Fruit fly (Drosophila melanogaster): Measurements from ENCODE around the gene EndoA.
A peak's percentile ranks its signal among the peaks of the same experiment; 100 is the strongest.

Gene EndoA

DNA sequence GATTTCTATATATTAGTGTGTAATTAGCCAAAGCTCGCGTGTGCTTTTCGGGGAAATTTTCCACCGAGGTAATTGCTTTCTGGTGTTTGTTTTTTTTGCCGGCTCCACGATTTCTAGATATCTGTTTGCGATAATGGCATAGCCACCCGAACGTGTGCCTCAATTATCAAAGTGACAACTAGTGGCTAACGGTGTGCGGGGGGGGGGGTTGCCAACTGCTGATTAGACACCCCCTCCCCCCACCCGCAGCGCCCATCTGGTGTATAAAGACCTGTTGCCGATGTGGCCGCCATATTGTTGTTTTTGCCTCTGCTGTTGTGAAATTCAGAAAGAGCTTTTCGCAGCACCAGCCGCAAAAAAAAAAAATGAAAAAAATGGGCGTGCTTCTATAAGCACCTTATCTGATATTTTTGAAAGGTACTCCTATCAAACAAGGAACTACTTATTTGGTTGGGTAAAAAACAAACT, 12.5 kb downstream of the EndoA start:
- no peak for TF ChIP-seq GATAd (GFP tag; optimal IDR thresholded peaks at IDR 0.05)
- peak; percentile 55 for TF ChIP-seq CrebA (GFP tag; optimal IDR thresholded peaks at IDR 0.05; ENCODE audit: borderline replicate concordance)
- TF ChIP-seq jim (GFP tag; optimal IDR thresholded peaks at IDR 0.05), result no peak
- peak; percentile 12 for TF ChIP-seq Sp1 (GFP tag; optimal IDR thresholded peaks at IDR 0.05)
- no peak for TF ChIP-seq OdsH (GFP tag; optimal IDR thresholded peaks at IDR 0.05)
- TF ChIP-seq CG9705 (GFP tag; optimal IDR thresholded peaks at IDR 0.05), result no peak
- no peak for TF ChIP-seq Myc (optimal IDR thresholded peaks at IDR 0.05)
- TF ChIP-seq Dif (GFP tag; optimal IDR thresholded peaks at IDR 0.05; ENCODE audit: partially characterized antibody), result no peak
- TF ChIP-seq Abd-B (GFP tag; optimal IDR thresholded peaks at IDR 0.05), result no peak
- peak; percentile 24 for TF ChIP-seq br (GFP tag; optimal IDR thresholded peaks at IDR 0.05)
- TF ChIP-seq ey (GFP tag; optimal IDR thresholded peaks at IDR 0.05), result no peak
- TF ChIP-seq Hr78 (GFP tag; optimal IDR thresholded peaks at IDR 0.05), result no peak
- no peak for TF ChIP-seq psq (GFP tag; optimal IDR thresholded peaks at IDR 0.05)
- TF ChIP-seq usp (GFP tag; optimal IDR thresholded peaks at IDR 0.05), result no peak
- TF ChIP-seq h (GFP tag; optimal IDR thresholded peaks at IDR 0.05), result peak; percentile 97
- peak in 1 of 2 experiments; percentile 38 for TF ChIP-seq dl (GFP tag; optimal IDR thresholded peaks at IDR 0.05; ENCODE audit: insufficient read depth in 1 of 2, partially characterized antibody in 2 of 2)
- peak; percentile 35 for TF ChIP-seq Vsx2 (GFP tag; optimal IDR thresholded peaks at IDR 0.05; ENCODE audit: partially characterized antibody)
- TF ChIP-seq sage (GFP tag; optimal IDR thresholded peaks at IDR 0.05), result no peak
- peak; percentile 28 for TF ChIP-seq brk (GFP tag; optimal IDR thresholded peaks at IDR 0.05)
- no peak for TF ChIP-seq sv (GFP tag; optimal IDR thresholded peaks at IDR 0.05)
- no peak for TF ChIP-seq Hr83 (GFP tag; optimal IDR thresholded peaks at IDR 0.05; ENCODE audit: poor library complexity, severe bottlenecking)
- TF ChIP-seq dsf (GFP tag; optimal IDR thresholded peaks at IDR 0.05; ENCODE audit: borderline replicate concordance), result no peak
- TF ChIP-seq foxo (GFP tag; optimal IDR thresholded peaks at IDR 0.05), result no peak
- TF ChIP-seq pan (optimal IDR thresholded peaks at IDR 0.05), result no peak
- no peak for TF ChIP-seq N (GFP tag; optimal IDR thresholded peaks at IDR 0.05)
- TF ChIP-seq fru (GFP tag; optimal IDR thresholded peaks at IDR 0.05), result no peak
- TF ChIP-seq Jra (GFP tag; optimal IDR thresholded peaks at IDR 0.05), result peak; percentile 21
- no peak for TF ChIP-seq Rel (GFP tag; optimal IDR thresholded peaks at IDR 0.05)
- TF ChIP-seq Rel (tag; optimal IDR thresholded peaks at IDR 0.05), result peak; percentile 99
- TF ChIP-seq tai (GFP tag; optimal IDR thresholded peaks at IDR 0.05), result no peak
- TF ChIP-seq Mio (GFP tag; optimal IDR thresholded peaks at IDR 0.05), result no peak

DNA sequence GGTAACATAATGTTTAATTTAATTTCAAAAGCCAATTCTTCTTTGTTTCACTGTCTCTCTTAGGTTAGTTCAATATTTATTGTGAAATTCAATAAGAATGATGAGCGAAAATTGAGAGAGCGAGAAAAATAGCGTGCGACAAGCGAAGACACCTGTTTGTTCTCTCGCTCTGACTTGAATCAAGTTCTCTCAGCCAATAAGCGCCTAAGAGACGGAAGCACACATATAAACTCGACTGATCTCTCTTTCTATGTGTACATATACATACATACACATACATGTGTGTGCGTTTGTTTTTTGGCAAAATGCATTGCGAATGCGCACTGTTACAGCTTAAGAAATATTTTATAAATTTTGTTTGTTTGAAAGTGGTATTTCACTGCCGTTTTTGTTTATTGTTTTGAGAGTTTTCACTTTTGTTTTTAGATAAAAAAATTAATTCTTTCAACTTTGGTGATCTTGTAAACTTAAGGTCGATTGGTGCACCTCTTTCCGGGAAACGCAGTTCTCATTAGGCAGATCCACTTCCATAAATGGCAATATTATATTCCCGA, 16.9 kb downstream of the EndoA start:
- TF ChIP-seq psq (GFP tag; optimal IDR thresholded peaks at IDR 0.05) (no peak), HLH106 (tag; optimal IDR thresholded peaks at IDR 0.05) (no peak), Jra (GFP tag; optimal IDR thresholded peaks at IDR 0.05) (peak; percentile 33), GATAd (GFP tag; optimal IDR thresholded peaks at IDR 0.05) (no peak), foxo (GFP tag; optimal IDR thresholded peaks at IDR 0.05) (peak in 1 of 2 experiments; percentile 17), tai (GFP tag; optimal IDR thresholded peaks at IDR 0.05) (peak; percentile 66), CG32264 (GFP tag; optimal IDR thresholded peaks at IDR 0.05) (no peak), br (GFP tag; optimal IDR thresholded peaks at IDR 0.05) (no peak), h (GFP tag; optimal IDR thresholded peaks at IDR 0.05) (peak; percentile 33), Hnf4 (GFP tag; optimal IDR thresholded peaks at IDR 0.05) (peak; percentile 44), OdsH (GFP tag; optimal IDR thresholded peaks at IDR 0.05) (no peak), Rel (GFP tag; optimal IDR thresholded peaks at IDR 0.05) (no peak), Rel (tag; optimal IDR thresholded peaks at IDR 0.05) (no peak), dmrt93B (GFP tag; optimal IDR thresholded peaks at IDR 0.05) (no peak), brk (GFP tag; optimal IDR thresholded peaks at IDR 0.05) (peak; percentile 66), Hr83 (GFP tag; optimal IDR thresholded peaks at IDR 0.05; ENCODE audit: poor library complexity, severe bottlenecking) (peak; percentile 89), CG9705 (GFP tag; optimal IDR thresholded peaks at IDR 0.05) (no peak), Hr78 (GFP tag; optimal IDR thresholded peaks at IDR 0.05) (no peak), sv (GFP tag; optimal IDR thresholded peaks at IDR 0.05) (no peak), sage (GFP tag; optimal IDR thresholded peaks at IDR 0.05) (peak; percentile 6), Vsx2 (GFP tag; optimal IDR thresholded peaks at IDR 0.05; ENCODE audit: partially characterized antibody) (no peak), Sp1 (GFP tag; optimal IDR thresholded peaks at IDR 0.05) (no peak), pan (optimal IDR thresholded peaks at IDR 0.05) (no peak), rgr (GFP tag; optimal IDR thresholded peaks at IDR 0.05) (peak; percentile 54), Dfd (GFP tag; optimal IDR thresholded peaks at IDR 0.05) (no peak), Myc (optimal IDR thresholded peaks at IDR 0.05) (no peak), N (GFP tag; optimal IDR thresholded peaks at IDR 0.05) (no peak), Mio (GFP tag; optimal IDR thresholded peaks at IDR 0.05) (no peak), Abd-B (GFP tag; optimal IDR thresholded peaks at IDR 0.05) (no peak), CrebA (GFP tag; optimal IDR thresholded peaks at IDR 0.05; ENCODE audit: borderline replicate concordance) (peak; percentile 67), fru (GFP tag; optimal IDR thresholded peaks at IDR 0.05) (peak; percentile 6), usp (GFP tag; optimal IDR thresholded peaks at IDR 0.05) (no peak), ey (GFP tag; optimal IDR thresholded peaks at IDR 0.05) (no peak), Dif (GFP tag; optimal IDR thresholded peaks at IDR 0.05; ENCODE audit: partially characterized antibody) (peak; percentile 35), dsf (GFP tag; optimal IDR thresholded peaks at IDR 0.05; ENCODE audit: borderline replicate concordance) (no peak), dl (GFP tag; optimal IDR thresholded peaks at IDR 0.05; ENCODE audit: insufficient read depth in 1 of 2, partially characterized antibody in 2 of 2) (peak; percentile 67 to 72), lola (GFP tag; optimal IDR thresholded peaks at IDR 0.05) (no peak), jim (GFP tag; optimal IDR thresholded peaks at IDR 0.05) (peak; percentile 34), woc (GFP tag; optimal IDR thresholded peaks at IDR 0.05) (peak; percentile 10)
